Fruit fly (Drosophila melanogaster): ENCODE data around the gene HGTX.

DNA sequence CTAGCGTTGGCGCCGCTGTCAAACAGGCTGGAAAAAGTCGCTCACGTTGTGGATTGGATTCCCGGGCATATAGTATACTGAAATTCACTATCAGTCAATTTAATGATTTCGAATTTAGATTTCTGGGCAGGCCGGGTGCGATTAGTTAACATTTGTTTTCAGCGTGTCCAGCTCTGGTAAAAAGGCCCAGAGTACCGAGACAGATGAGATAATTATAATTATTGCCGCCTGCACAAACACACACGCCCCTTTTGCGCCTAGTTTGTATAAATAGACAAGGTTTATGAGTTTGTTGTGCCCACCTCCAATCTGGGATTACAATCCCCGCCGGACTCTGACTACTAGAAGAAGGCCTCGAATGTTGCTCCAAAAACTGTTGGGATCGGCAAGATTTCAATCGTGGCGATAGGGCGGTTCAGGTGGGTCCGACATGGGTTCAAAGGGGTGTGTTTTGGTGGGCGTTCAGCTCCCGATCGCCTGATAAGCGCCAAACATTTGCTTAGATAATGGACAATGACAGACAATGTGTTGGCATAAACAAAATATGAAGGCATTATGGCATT is 40.3 kb downstream of the HGTX start:
- TF ChIP-seq CG8478 (optimal IDR thresholded peaks at IDR 0.05) = no peak
- no peak for TF ChIP-seq CTCF (optimal IDR thresholded peaks at IDR 0.05)
